Worm (Caenorhabditis elegans): ENCODE data around the gene sptl-3.

The sptl-3 gene

ce11 chrV:13893583-13893982 is 458 bp downstream of the sptl-3 start:
- TF ChIP-seq hmbx-1 (tag; optimal IDR thresholded peaks at IDR 0.05) (no peak), B0310.2 (tag; optimal IDR thresholded peaks at IDR 0.05) (no peak), hmg-4 (GFP tag; optimal IDR thresholded peaks at IDR 0.05) (no peak), tbx-11 (GFP tag; IDR thresholded peaks at IDR 0.05) (no peak), F13C5.2 (tag; optimal IDR thresholded peaks at IDR 0.05) (no peak), ama-1 (optimal IDR thresholded peaks at IDR 0.05) (no peak), scrt-1 (GFP tag; IDR thresholded peaks at IDR 0.05) (no peak), tbx-37 (GFP tag; conservative IDR thresholded peaks at IDR 0.05) (no peak), sea-1 (GFP tag; conservative IDR thresholded peaks at IDR 0.05) (no peak), tra-4 (tag; optimal IDR thresholded peaks at IDR 0.05) (no peak)

- no peak for TF ChIP-seq ceh-36 (tag; optimal IDR thresholded peaks at IDR 0.05)
Measured at ce11 chrV:13898356-13898755, 5.2 kb downstream of the sptl-3 start, which contains the start of gene cyp-35C1. Gene cyp-35C1 (minus strand): TSS chrV:13898487.

- TF ChIP-seq hnd-1 (tag; optimal IDR thresholded peaks at IDR 0.05) (no peak), ama-1 (optimal IDR thresholded peaks at IDR 0.05) (no peak), tra-4 (tag; optimal IDR thresholded peaks at IDR 0.05) (no peak), B0310.2 (tag; optimal IDR thresholded peaks at IDR 0.05) (no peak), hmg-4 (GFP tag; optimal IDR thresholded peaks at IDR 0.05) (no peak), aly-1 (tag; optimal IDR thresholded peaks at IDR 0.05) (no peak), F13C5.2 (tag; optimal IDR thresholded peaks at IDR 0.05) (no peak), pes-1 (GFP tag; IDR thresholded peaks at IDR 0.05) (no peak), scrt-1 (GFP tag; IDR thresholded peaks at IDR 0.05) (no peak)
Measured at ce11 chrV:13899213-13899612, 6.1 kb downstream of the sptl-3 start, which contains the start of gene oac-3. Gene oac-3 (plus strand): TSS chrV:13899513.

ce11 chrV:13902495-13902894 is 9.4 kb downstream of the sptl-3 start, which contains the start of gene C06B3.1:
Gene C06B3.1 (plus strand): TSS chrV:13902795.
- TF ChIP-seq ceh-13 (GFP tag; optimal IDR thresholded peaks at IDR 0.05): no peak
- no peak for TF ChIP-seq sea-1 (GFP tag; conservative IDR thresholded peaks at IDR 0.05)

- TF ChIP-seq hmg-4 (GFP tag; optimal IDR thresholded peaks at IDR 0.05) (no peak), ceh-13 (GFP tag; optimal IDR thresholded peaks at IDR 0.05) (no peak)
Measured at ce11 chrV:13904446-13904845, 11.3 kb downstream of the sptl-3 start, which contains the start of gene stdh-3. Gene stdh-3 (plus strand): TSS chrV:13904611.

ce11 chrV:13906166-13906565 is 13.0 kb downstream of the sptl-3 start, which contains the start of gene stdh-1:
Gene stdh-1 (plus strand): TSS chrV:13906492.
- TF ChIP-seq hnd-1 (tag; optimal IDR thresholded peaks at IDR 0.05) (no peak), flt-1 (GFP tag; IDR thresholded peaks at IDR 0.05) (no peak), B0310.2 (tag; optimal IDR thresholded peaks at IDR 0.05) (no peak), tbx-37 (GFP tag; conservative IDR thresholded peaks at IDR 0.05) (no peak), F13C5.2 (tag; optimal IDR thresholded peaks at IDR 0.05) (no peak), ceh-36 (tag; optimal IDR thresholded peaks at IDR 0.05) (no peak), hmbx-1 (tag; optimal IDR thresholded peaks at IDR 0.05) (no peak), pes-1 (GFP tag; IDR thresholded peaks at IDR 0.05) (no peak), ets-7 (tag; optimal IDR thresholded peaks at IDR 0.05) (no peak), ceh-13 (GFP tag; optimal IDR thresholded peaks at IDR 0.05) (no peak), hmg-4 (GFP tag; optimal IDR thresholded peaks at IDR 0.05) (no peak)

DNA sequence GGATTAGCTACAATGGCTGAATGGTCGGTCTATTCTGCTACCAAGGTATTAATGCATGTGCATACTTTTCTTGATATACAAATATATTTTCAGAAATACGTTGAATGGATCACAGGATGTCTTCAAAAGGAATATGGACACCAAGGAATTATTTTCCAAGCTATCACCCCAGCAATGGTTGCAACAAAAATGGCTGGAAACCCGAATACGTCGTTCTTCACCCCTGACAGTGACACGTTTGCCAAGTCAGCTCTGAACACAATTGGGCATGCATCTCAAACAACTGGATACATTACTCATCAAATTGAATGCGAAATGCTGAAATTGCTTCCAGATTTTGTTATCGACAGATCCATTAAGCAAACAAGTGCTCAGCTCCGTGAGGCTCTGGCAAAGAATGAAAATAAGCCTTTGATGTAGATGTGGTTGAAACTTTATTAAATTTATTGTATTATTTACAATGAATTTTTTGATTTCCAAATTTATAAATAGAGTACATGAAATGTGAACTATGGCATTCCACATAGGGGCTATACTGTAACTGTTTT is 14.5 kb downstream of the sptl-3 start:
- no peak for TF ChIP-seq tbx-37 (GFP tag; conservative IDR thresholded peaks at IDR 0.05)
- TF ChIP-seq aly-1 (tag; optimal IDR thresholded peaks at IDR 0.05): no peak
- TF ChIP-seq hnd-1 (tag; optimal IDR thresholded peaks at IDR 0.05): no peak
- no peak for TF ChIP-seq ets-7 (tag; optimal IDR thresholded peaks at IDR 0.05)
- no peak for TF ChIP-seq B0310.2 (tag; optimal IDR thresholded peaks at IDR 0.05)
- TF ChIP-seq sea-1 (GFP tag; conservative IDR thresholded peaks at IDR 0.05): no peak
- TF ChIP-seq F13C5.2 (tag; optimal IDR thresholded peaks at IDR 0.05): no peak
- TF ChIP-seq flt-1 (GFP tag; IDR thresholded peaks at IDR 0.05): no peak
- TF ChIP-seq ceh-36 (tag; optimal IDR thresholded peaks at IDR 0.05): no peak
- TF ChIP-seq hmg-4 (GFP tag; optimal IDR thresholded peaks at IDR 0.05): no peak
- no peak for TF ChIP-seq ceh-13 (GFP tag; optimal IDR thresholded peaks at IDR 0.05)
- no peak for TF ChIP-seq ama-1 (optimal IDR thresholded peaks at IDR 0.05)
- TF ChIP-seq scrt-1 (GFP tag; IDR thresholded peaks at IDR 0.05): no peak
- TF ChIP-seq tbx-11 (GFP tag; IDR thresholded peaks at IDR 0.05): no peak
- no peak for TF ChIP-seq tra-4 (tag; optimal IDR thresholded peaks at IDR 0.05)
- TF ChIP-seq hmbx-1 (tag; optimal IDR thresholded peaks at IDR 0.05): no peak
- no peak for TF ChIP-seq pes-1 (GFP tag; IDR thresholded peaks at IDR 0.05)

ce11 chrV:13908120-13908915 is 15.2 kb downstream of the sptl-3 start:
- TF ChIP-seq ets-7 (tag; optimal IDR thresholded peaks at IDR 0.05) (no peak), hmbx-1 (tag; optimal IDR thresholded peaks at IDR 0.05) (no peak), sea-1 (GFP tag; conservative IDR thresholded peaks at IDR 0.05) (no peak), tbx-11 (GFP tag; IDR thresholded peaks at IDR 0.05) (no peak), pes-1 (GFP tag; IDR thresholded peaks at IDR 0.05) (no peak), hmg-4 (GFP tag; optimal IDR thresholded peaks at IDR 0.05) (no peak), ama-1 (optimal IDR thresholded peaks at IDR 0.05) (no peak), ceh-36 (tag; optimal IDR thresholded peaks at IDR 0.05) (no peak), ceh-13 (GFP tag; optimal IDR thresholded peaks at IDR 0.05) (no peak)

All from whole organism, early embryonic.